Fruit fly (Drosophila melanogaster) whole organism, embryonic: Measurements from ENCODE around the gene msn.

Experiments
- ATbp ChIP-seq: fragments of 200-800 bp; sonication (Bioruptor generic); optimal IDR thresholded peaks from 2 replicates; lab custom pipeline; 2017; ENCODE audit warnings: missing biosample characterization, mild to moderate bottlenecking, missing genetic modification characterization, missing genetic modification reagents
- B-H1 ChIP-seq: fragments of 200-800 bp; sonication (Bioruptor generic); IDR thresholded peaks from 3 replicates; pipeline ENCODE4 v1.3.6; 2022; ENCODE audit warnings: missing biosample characterization, missing genetic modification characterization
- Bteb2 ChIP-seq: fragments of 200-800 bp; sonication (Bioruptor generic); optimal IDR thresholded peaks from 2 replicates; lab custom pipeline; 2016; ENCODE audit warnings: missing biosample characterization, missing genetic modification characterization
- CG11560 ChIP-seq: fragments of 200-800 bp; sonication (Bioruptor generic); IDR thresholded peaks from 3 replicates; pipeline ENCODE4 v1.3.6; 2022; ENCODE audit warnings: missing biosample characterization, missing genetic modification characterization
- CG12071 ChIP-seq: fragments of 200-800 bp; sonication (Bioruptor generic); optimal IDR thresholded peaks from 3 replicates; lab custom pipeline; 2018; ENCODE audit warnings: missing biosample characterization, mild to moderate bottlenecking, missing genetic modification characterization
- CG1233 ChIP-seq: fragments of 200-800 bp; sonication (Bioruptor generic); optimal IDR thresholded peaks from 4 replicates; lab custom pipeline; 2018; ENCODE audit warnings: missing biosample characterization, mild to moderate bottlenecking, missing genetic modification characterization
- CG12942 ChIP-seq: fragments of 200-800 bp; sonication (Bioruptor generic); optimal IDR thresholded peaks from 3 replicates; lab custom pipeline; 2016; ENCODE audit warnings: missing biosample characterization, missing genetic modification characterization
- CG14441 ChIP-seq: fragments of 200-800 bp; sonication (Bioruptor generic); IDR thresholded peaks from 2 replicates; pipeline ENCODE4 v1.3.6; 2022; ENCODE audit warnings: missing biosample characterization, missing genetic modification characterization
- CG15073 ChIP-seq: fragments of 200-800 bp; sonication (Bioruptor generic); optimal IDR thresholded peaks from 2 replicates; lab custom pipeline; 2016; ENCODE audit warnings: missing biosample characterization, missing genetic modification characterization
- CG17829 ChIP-seq: fragments of 200-800 bp; optimal IDR thresholded peaks from 2 replicates; lab custom pipeline; 2019; ENCODE audit warnings: missing biosample characterization, mild to moderate bottlenecking, missing genetic modification characterization, moderate library complexity
- CG30403 ChIP-seq: fragments of 200-800 bp; sonication (Bioruptor generic); optimal IDR thresholded peaks from 3 replicates; lab custom pipeline; 2016; ENCODE audit warnings: missing biosample characterization, missing genetic modification characterization
- CG31224 ChIP-seq: fragments of 200-800 bp; sonication (Bioruptor generic); IDR thresholded peaks from 2 replicates; pipeline ENCODE4 v1.3.6; 2022; ENCODE audit warnings: missing biosample characterization, missing genetic modification characterization
- CG4820 ChIP-seq: fragments of 200-800 bp; sonication (Bioruptor generic); optimal IDR thresholded peaks from 3 replicates; lab custom pipeline; 2016; ENCODE audit warnings: missing biosample characterization, missing genetic modification characterization
- CG7271 ChIP-seq: fragments of 200-800 bp; sonication (Bioruptor generic); optimal IDR thresholded peaks from 2 replicates; lab custom pipeline; 2018; ENCODE audit warnings: missing biosample characterization, mild to moderate bottlenecking, missing genetic modification characterization, moderate library complexity
- CG7745 ChIP-seq: fragments of 200-800 bp; sonication (Bioruptor generic); optimal IDR thresholded peaks from 2 replicates; lab custom pipeline; 2018; ENCODE audit warnings: missing biosample characterization, mild to moderate bottlenecking, missing genetic modification characterization, moderate library complexity
- CG8478 ChIP-seq: fragments of >200 bp; optimal IDR thresholded peaks from 2 replicates; lab custom pipeline; 2018
- CTCF ChIP-seq: fragments of 200-800 bp; sonication (Bioruptor generic); optimal IDR thresholded peaks from 2 replicates; lab custom pipeline; 2017; ENCODE audit warnings: missing biosample characterization, mild to moderate bottlenecking, missing genetic modification characterization, moderate library complexity
- Camta ChIP-seq: fragments of 200-800 bp; sonication (Bioruptor generic); optimal IDR thresholded peaks from 2 replicates; lab custom pipeline; 2016; ENCODE audit warnings: missing biosample characterization, missing genetic modification characterization
- Doc3 ChIP-seq: fragments of 200-800 bp; sonication (Bioruptor generic); IDR thresholded peaks from 3 replicates; pipeline ENCODE4 v1.3.6; 2022; ENCODE audit warnings: missing biosample characterization, missing genetic modification characterization; ENCODE audit not compliant: partially characterized antibody
- H2.0 ChIP-seq: fragments of 200-800 bp; sonication (Bioruptor generic); IDR thresholded peaks from 2 replicates; pipeline ENCODE4 v1.3.6; 2022; ENCODE audit warnings: missing biosample characterization, missing genetic modification characterization
- HLHmδ ChIP-seq: fragments of 200-800 bp; sonication (Bioruptor generic); optimal IDR thresholded peaks from 2 replicates; lab custom pipeline; 2018; ENCODE audit warnings: missing biosample characterization, mild to moderate bottlenecking, missing genetic modification characterization, moderate library complexity
- HmgD ChIP-seq: fragments of 200-800 bp; sonication (Bioruptor generic); optimal IDR thresholded peaks from 3 replicates; lab custom pipeline; 2016; ENCODE audit warnings: missing biosample characterization, missing genetic modification characterization
- Kr ChIP-seq: fragments of 200-800 bp; sonication (Bioruptor generic); optimal IDR thresholded peaks from 2 replicates; lab custom pipeline; 2017; ENCODE audit warnings: missing biosample characterization, mild to moderate bottlenecking, missing genetic modification characterization
- Lpt ChIP-seq: fragments of >200 bp; optimal IDR thresholded peaks from 2 replicates; lab custom pipeline; 2018; ENCODE audit warnings: missing biosample characterization, missing genetic modification characterization
- Max ChIP-seq: fragments of 200-800 bp; sonication (Bioruptor generic); optimal IDR thresholded peaks from 2 replicates; lab custom pipeline; 2016; ENCODE audit warnings: missing biosample characterization, mild to moderate bottlenecking, missing genetic modification characterization
- Mes4 ChIP-seq: fragments of 200-800 bp; sonication (Bioruptor generic); optimal IDR thresholded peaks from 2 replicates; lab custom pipeline; 2016; ENCODE audit warnings: missing biosample characterization, missing genetic modification characterization
- NC2α ChIP-seq: fragments of 200-800 bp; sonication (Bioruptor generic); optimal IDR thresholded peaks from 2 replicates; lab custom pipeline; 2016; ENCODE audit warnings: missing biosample characterization, missing genetic modification characterization
- Pdp1 ChIP-seq, 2 experiments: fragments of 200-800 bp; sonication (Bioruptor generic); optimal IDR thresholded peaks; 3 replicates each; lab custom pipeline; 2016; ENCODE audit warnings: missing biosample characterization in 2 of 2, missing genetic modification characterization in 2 of 2, mild to moderate bottlenecking in 1 of 2, moderate library complexity in 1 of 2
- ara ChIP-seq: fragments of 200-800 bp; sonication (Bioruptor generic); IDR thresholded peaks from 2 replicates; pipeline ENCODE4 v1.3.6; 2022; ENCODE audit warnings: missing biosample characterization, missing genetic modification characterization
- ato ChIP-seq: fragments of 200-800 bp; sonication (Bioruptor generic); IDR thresholded peaks from 2 replicates; pipeline ENCODE4 v1.3.6; 2022; ENCODE audit warnings: missing biosample characterization, missing genetic modification characterization; ENCODE audit not compliant: partially characterized antibody
- az2 ChIP-seq: fragments of 200-800 bp; sonication (Bioruptor generic); optimal IDR thresholded peaks from 3 replicates; lab custom pipeline; 2016; ENCODE audit warnings: missing biosample characterization, missing genetic modification characterization
- chif ChIP-seq, 2 experiments: fragments of 200-800 bp; sonication (Bioruptor generic); optimal IDR thresholded peaks; 3 replicates each; lab custom pipeline; 2016; ENCODE audit warnings: missing biosample characterization in 2 of 2, missing genetic modification characterization in 2 of 2
- crc ChIP-seq: fragments of 200-800 bp; sonication (Bioruptor generic); optimal IDR thresholded peaks from 2 replicates; lab custom pipeline; 2016; ENCODE audit warnings: missing biosample characterization, missing genetic modification characterization
- cwo ChIP-seq: fragments of 200-800 bp; sonication (Bioruptor generic); optimal IDR thresholded peaks from 3 replicates; lab custom pipeline; 2017; ENCODE audit warnings: missing biosample characterization, missing genetic modification characterization, mild to moderate bottlenecking, moderate library complexity, missing genetic modification reagents
- dan ChIP-seq: fragments of 200-800 bp; sonication (Bioruptor generic); IDR thresholded peaks from 2 replicates; pipeline ENCODE4 v1.3.6; 2022; ENCODE audit warnings: missing biosample characterization, missing genetic modification characterization
- dysf ChIP-seq: fragments of 200-800 bp; sonication (Bioruptor generic); IDR thresholded peaks from 3 replicates; pipeline ENCODE4 v1.3.6; 2022; ENCODE audit warnings: missing biosample characterization, missing genetic modification characterization
- exex ChIP-seq: fragments of 200-800 bp; sonication (Bioruptor generic); optimal IDR thresholded peaks from 4 replicates; lab custom pipeline; 2018; ENCODE audit warnings: missing biosample characterization, mild to moderate bottlenecking, missing genetic modification characterization, moderate library complexity
- fd102C ChIP-seq: fragments of 200-800 bp; sonication (Bioruptor generic); optimal IDR thresholded peaks from 2 replicates; lab custom pipeline; 2018; ENCODE audit warnings: missing biosample characterization, mild to moderate bottlenecking, missing genetic modification characterization, moderate library complexity
- hkb ChIP-seq, 2 experiments: fragments of 200-800 bp in 1 of 2; fragments of >200 bp in 1 of 2; sonication (Bioruptor generic) in 1 of 2; IDR thresholded peaks in 1 of 2; optimal IDR thresholded peaks in 1 of 2; 2 replicates each; pipeline versions ENCODE4 v1.3.6 to Lab custom; 2017 to 2022; ENCODE audit warnings: missing biosample characterization in 1 of 2, missing genetic modification characterization in 1 of 2
- inv ChIP-seq: fragments of 200-800 bp; sonication (Bioruptor generic); IDR thresholded peaks from 2 replicates; pipeline ENCODE4 v1.3.6; 2022; ENCODE audit warnings: missing biosample characterization, missing genetic modification characterization; ENCODE audit not compliant: partially characterized antibody
- luna ChIP-seq: fragments of 200-800 bp; sonication (Bioruptor generic); optimal IDR thresholded peaks from 2 replicates; lab custom pipeline; 2016; ENCODE audit warnings: missing biosample characterization, missing genetic modification characterization
- nau ChIP-seq: fragments of 200-800 bp; sonication (Bioruptor generic); optimal IDR thresholded peaks from 3 replicates; lab custom pipeline; 2017; ENCODE audit warnings: missing biosample characterization, mild to moderate bottlenecking, missing genetic modification characterization, missing genetic modification reagents
- nerfin-1 ChIP-seq: fragments of 200-800 bp; sonication (Bioruptor generic); optimal IDR thresholded peaks from 3 replicates; lab custom pipeline; 2019; ENCODE audit warnings: missing biosample characterization, mild to moderate bottlenecking, missing genetic modification characterization, moderate library complexity
- oc ChIP-seq: fragments of 200-800 bp; sonication (Bioruptor generic); optimal IDR thresholded peaks from 2 replicates; lab custom pipeline; 2018; ENCODE audit warnings: missing biosample characterization, mild to moderate bottlenecking, missing genetic modification characterization, moderate library complexity
- pho ChIP-seq: fragments of 200-800 bp; sonication (Bioruptor generic); optimal IDR thresholded peaks from 2 replicates; lab custom pipeline; 2016; ENCODE audit warnings: missing biosample characterization, missing genetic modification characterization
- run ChIP-seq: fragments of 200-800 bp; sonication (Bioruptor generic); optimal IDR thresholded peaks from 3 replicates; lab custom pipeline; 2018; ENCODE audit warnings: missing biosample characterization, mild to moderate bottlenecking, missing genetic modification characterization
- sd ChIP-seq: fragments of 200-800 bp; sonication (Bioruptor generic); optimal IDR thresholded peaks from 3 replicates; lab custom pipeline; 2018; ENCODE audit warnings: missing biosample characterization, mild to moderate bottlenecking, missing genetic modification characterization, moderate library complexity
- sens-2 ChIP-seq: fragments of 200-800 bp; sonication (Bioruptor generic); IDR thresholded peaks from 2 replicates; pipeline ENCODE4 v1.3.6; 2022; ENCODE audit warnings: missing biosample characterization, missing genetic modification characterization
- ssp ChIP-seq: fragments of 200-800 bp; sonication (Bioruptor generic); IDR thresholded peaks from 2 replicates; pipeline ENCODE4 v1.3.6; 2022; ENCODE audit warnings: missing biosample characterization, missing genetic modification characterization
- usp ChIP-seq: fragments of >200 bp; optimal IDR thresholded peaks from 2 replicates; lab custom pipeline; 2017; ENCODE audit warnings: missing biosample characterization, missing genetic modification characterization

Gene msn

dm6 chr3L:2584119-2584805 is 2.1 kb downstream of the msn start (continued):
- TF ChIP-seq Pdp1 (GFP tag; optimal IDR thresholded peaks at IDR 0.05; lab: Kevin White, UChicago) (peak; percentile 62 to 76), run (tag; lab: Kevin White, UChicago) (peak; percentile 56), exex (tag; lab: Kevin White, UChicago) (peak; percentile 40), ATbp (GFP tag; lab: Kevin White, UChicago) (peak; percentile 86), crc (GFP tag; lab: Kevin White, UChicago) (peak; percentile 66), ara (GFP tag; lab: Robert Waterston, UW) (0 out of 2 replicates have a peak, but pooled peaks have one; percentile 37), Max (GFP tag; lab: Kevin White, UChicago) (peak; percentile 69), ssp (peak; percentile 34; the same call in 1 of the 2 replicates), ato (no peak), Mes4 (GFP tag; lab: Kevin White, UChicago) (peak; percentile 77), nau (GFP tag; lab: Kevin White, UChicago) (peak; percentile 89), inv (GFP tag; lab: Robert Waterston, UW) (no peak), Doc3 (GFP tag; lab: Robert Waterston, UW) (no peak), H2.0 (GFP tag; lab: Robert Waterston, UW) (peak; percentile 51; the same call in 1 of the 2 replicates), chif (GFP tag; optimal IDR thresholded peaks at IDR 0.05; lab: Kevin White, UChicago) (peak; percentile 73 to 82), fd102C (GFP tag; lab: Kevin White, UChicago) (no peak), CG1233 (GFP tag; lab: Kevin White, UChicago) (peak; percentile 78), CG31224 (no peak; the same call in 1 of the 2 replicates), az2 (GFP tag; lab: Kevin White, UChicago) (peak; percentile 82), nerfin-1 (tag; lab: Kevin White, UChicago) (peak; percentile 73), HLHmδ (GFP tag; lab: Kevin White, UChicago) (no peak), sens-2 (GFP tag; lab: Robert Waterston, UW) (no peak), luna (no peak), Lpt (no peak), pho (GFP tag; lab: Kevin White, UChicago) (peak; percentile 66), usp (GFP tag; lab: Kevin White, UChicago) (no peak), CG11560 (tag; lab: Robert Waterston, UW) (peak; percentile 41; the same call in 1 of the 3 replicates), oc (tag; lab: Kevin White, UChicago) (peak; percentile 46), hkb (optimal IDR thresholded peaks at IDR 0.05; lab: Kevin White, UChicago) (no peak), hkb (GFP tag; IDR thresholded peaks at IDR 0.05; lab: Robert Waterston, UW) (peak; percentile 82), HmgD (GFP tag; lab: Kevin White, UChicago) (peak; percentile 44), CG17829 (peak; percentile 83), Camta (GFP tag; lab: Kevin White, UChicago) (peak; percentile 79), NC2α (GFP tag; lab: Kevin White, UChicago) (peak; percentile 44), Kr (GFP tag; lab: Kevin White, UChicago) (no peak), dan (GFP tag; lab: Robert Waterston, UW) (no peak), CG12071 (GFP tag; lab: Kevin White, UChicago) (peak; percentile 62), sd (tag; lab: Kevin White, UChicago) (peak; percentile 19), CG15073 (GFP tag; lab: Kevin White, UChicago) (peak; percentile 58), CG7745 (tag; lab: Kevin White, UChicago) (no peak), B-H1 (GFP tag; lab: Robert Waterston, UW) (peak; percentile 40; the same call in 1 of the 3 replicates), dysf (GFP tag; lab: Robert Waterston, UW) (peak; percentile 88), CG4820 (peak; percentile 64), Bteb2 (GFP tag; lab: Kevin White, UChicago) (peak; percentile 63), CG8478 (no peak), CG12942 (GFP tag; lab: Kevin White, UChicago) (peak; percentile 69), CG30403 (peak; percentile 87), cwo (GFP tag; lab: Kevin White, UChicago) (peak; percentile 72), CG7271 (tag; lab: Kevin White, UChicago) (no peak), CG14441 (GFP tag; lab: Robert Waterston, UW) (peak; percentile 74), CTCF (GFP tag; lab: Kevin White, UChicago) (peak; percentile 45)
